Worm (Caenorhabditis elegans): ENCODE results near the gene rib-1.
A peak's percentile ranks its signal among the peaks of the same experiment; 100 is the strongest.

Gene rib-1

ce11 chrIV:11601721-11602405, 23.3 kb downstream of the rib-1 start (continued):
- no peak; the same call in 1 of the 2 replicates for TF ChIP-seq B0336.3 (GFP tag; IDR thresholded peaks at IDR 0.05)
- TF ChIP-seq mcd-1 (GFP tag; IDR thresholded peaks at IDR 0.05): peak; percentile 71
- no peak for TF ChIP-seq ceh-79 (tag; optimal IDR thresholded peaks at IDR 0.05)
- no peak for TF ChIP-seq F52B5.7 (tag; optimal IDR thresholded peaks at IDR 0.05)
- TF ChIP-seq atf-7 (tag; optimal IDR thresholded peaks at IDR 0.05): no peak
- no peak for TF ChIP-seq F57A8.1 (GFP tag; optimal IDR thresholded peaks at IDR 0.05)
- no peak for TF ChIP-seq lin-26 (GFP tag; IDR thresholded peaks at IDR 0.05)
- no peak for TF ChIP-seq ztf-25 (GFP tag; IDR thresholded peaks at IDR 0.05)
- peak; percentile 78 for TF ChIP-seq F49E8.2 (tag; optimal IDR thresholded peaks at IDR 0.05; ENCODE audit: insufficient read depth)
- no peak for TF ChIP-seq F22D6.2 (tag; optimal IDR thresholded peaks at IDR 0.05)
- TF ChIP-seq hmg-20 (GFP tag; IDR thresholded peaks at IDR 0.05): 0 out of 2 replicates have a peak, but pooled peaks have one; percentile 32
- TF ChIP-seq ztf-6 (GFP tag; IDR thresholded peaks at IDR 0.05): no peak
- TF ChIP-seq F23B12.7 (tag; optimal IDR thresholded peaks at IDR 0.05; ENCODE audit: insufficient read depth): peak; percentile 75
- TF ChIP-seq ceh-58 (GFP tag; IDR thresholded peaks at IDR 0.05): no peak
- no peak for TF ChIP-seq cebp-2 (GFP tag; IDR thresholded peaks at IDR 0.05)
- no peak for TF ChIP-seq ets-4 (GFP tag; optimal IDR thresholded peaks at IDR 0.05)
- no peak for TF ChIP-seq Y95B8A.8 (GFP tag; IDR thresholded peaks at IDR 0.05)
- TF ChIP-seq nhr-27 (tag; optimal IDR thresholded peaks at IDR 0.05): no peak
- peak; percentile 54 for TF ChIP-seq unc-130 (GFP tag; optimal IDR thresholded peaks at IDR 0.05)
- TF ChIP-seq pha-4 (tag; optimal IDR thresholded peaks at IDR 0.05): peak; percentile 19
- peak; percentile 54 for TF ChIP-seq repo-1 (tag; optimal IDR thresholded peaks at IDR 0.05)
- peak; percentile 15 for TF ChIP-seq K12H6.12 (tag; optimal IDR thresholded peaks at IDR 0.05)
- TF ChIP-seq Y67H2A.10 (GFP tag; conservative IDR thresholded peaks at IDR 0.05): no peak
- no peak for TF ChIP-seq Y56A3A.18 (GFP tag; IDR thresholded peaks at IDR 0.05)
- TF ChIP-seq lsl-1 (GFP tag; optimal IDR thresholded peaks at IDR 0.05): peak; percentile 69
- TF ChIP-seq aptf-2 (GFP tag; conservative IDR thresholded peaks at IDR 0.05): no peak
- no peak for TF ChIP-seq hrde-1 (tag; optimal IDR thresholded peaks at IDR 0.05; ENCODE audit: borderline replicate concordance)
- TF ChIP-seq zim-3 (tag; optimal IDR thresholded peaks at IDR 0.05): no peak
- no peak for TF ChIP-seq bed-2 (GFP tag; IDR thresholded peaks at IDR 0.05)
- TF ChIP-seq tbx-9 (tag; optimal IDR thresholded peaks at IDR 0.05; ENCODE audit: borderline replicate concordance): no peak
- TF ChIP-seq rec-8 (tag; optimal IDR thresholded peaks at IDR 0.05): peak in 1 of 2 experiments; percentile 21
- no peak for TF ChIP-seq attf-6 (GFP tag; IDR thresholded peaks at IDR 0.05)
- no peak for TF ChIP-seq nhr-120 (GFP tag; IDR thresholded peaks at IDR 0.05)
- TF ChIP-seq mel-28 (tag; optimal IDR thresholded peaks at IDR 0.05; ENCODE audit: borderline replicate concordance): no peak
- peak; percentile 1 for TF ChIP-seq rpc-1 (optimal IDR thresholded peaks at IDR 0.05)
- peak; percentile 3 for TF ChIP-seq rpc-1 (tag; optimal IDR thresholded peaks at IDR 0.05)
- peak; percentile 24 for TF ChIP-seq xnd-1 (tag; optimal IDR thresholded peaks at IDR 0.05)
- peak; percentile 60; the same call in 1 of the 2 replicates for TF ChIP-seq nfyb-1 (GFP tag; IDR thresholded peaks at IDR 0.05)
- TF ChIP-seq lin-54 (GFP tag; optimal IDR thresholded peaks at IDR 0.05): peak; percentile 36
- TF ChIP-seq B0019.2 (GFP tag; conservative IDR thresholded peaks at IDR 0.05): no peak
- TF ChIP-seq C17E4.6 (GFP tag; IDR thresholded peaks at IDR 0.05): no peak
- TF ChIP-seq lin-35 (GFP tag; optimal IDR thresholded peaks at IDR 0.05): peak in 1 of 3 experiments; percentile 37
- 0 out of 2 replicates have a peak, but pooled peaks have one; percentile 16 for TF ChIP-seq egrh-3 (GFP tag; IDR thresholded peaks at IDR 0.05)
- no peak for TF ChIP-seq egl-44 (GFP tag; IDR thresholded peaks at IDR 0.05)
- no peak for TF ChIP-seq ztf-3 (GFP tag; optimal IDR thresholded peaks at IDR 0.05)
- TF ChIP-seq Y79H2A.3 (GFP tag; conservative IDR thresholded peaks at IDR 0.05): no peak
- TF ChIP-seq ztf-22 (GFP tag; optimal IDR thresholded peaks at IDR 0.05): no peak

All from whole organism, young adult.